Worm (Caenorhabditis elegans): ENCODE data around the gene dhs-12.

DNA sequence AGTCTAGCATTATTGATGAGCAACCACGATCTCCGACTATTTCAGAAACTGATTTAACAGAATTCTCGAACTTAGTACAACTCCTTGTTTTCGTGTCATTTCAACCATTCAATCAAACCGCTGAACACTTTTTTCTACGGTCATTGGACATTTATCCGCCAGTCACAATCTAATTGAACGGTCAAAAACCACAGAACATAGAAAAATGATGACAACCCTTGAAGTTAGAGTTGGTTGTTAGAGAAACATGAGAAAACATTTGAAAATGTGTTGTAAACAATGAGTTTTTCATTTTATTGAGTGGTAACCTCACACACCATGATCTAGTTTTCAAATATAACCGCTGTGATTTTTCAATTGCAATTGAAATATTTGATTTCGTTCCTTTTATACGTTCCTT, 2.2 kb downstream of the dhs-12 start:
- TF ChIP-seq unc-39 (tag; optimal IDR thresholded peaks at IDR 0.05): no peak
- TF ChIP-seq sptf-1 (tag; optimal IDR thresholded peaks at IDR 0.05): no peak

Measured in whole organism, mixed stage, embryonic.